Fruit fly (Drosophila melanogaster) whole organism: ENCODE results near the gene Oatp33Ea.

Experiments used
- CG8478 ChIP-seq: fragments of >200 bp; optimal IDR thresholded peaks from 2 replicates; lab custom pipeline; 2018; ENCODE audit warnings: inconsistent platforms
- Dll ChIP-seq: fragments of >200 bp; optimal IDR thresholded peaks from 2 replicates; lab custom pipeline; 2017
- EcR ChIP-seq, 2 experiments: fragments of >200 bp; optimal IDR thresholded peaks; 2 replicates each; lab custom pipeline; 2017; ENCODE audit warnings: missing biosample characterization in 2 of 2, missing genetic modification characterization in 2 of 2, missing genetic modification reagents in 2 of 2
- pan ChIP-seq: fragments of >200 bp; optimal IDR thresholded peaks from 2 replicates; lab custom pipeline; 2017
- psq ChIP-seq: fragments of >200 bp; optimal IDR thresholded peaks from 2 replicates; lab custom pipeline; 2017
- usp ChIP-seq: fragments of >200 bp; optimal IDR thresholded peaks from 2 replicates; lab custom pipeline; 2017; ENCODE audit warnings: missing biosample characterization, missing genetic modification characterization, mixed read lengths

- TF ChIP-seq pan (lab: Kevin White, UChicago) (no peak), usp (GFP tag; lab: Kevin White, UChicago) (no peak), Dll (no peak), CG8478 (lab: Kevin White, UChicago) (no peak), EcR (GFP tag; optimal IDR thresholded peaks at IDR 0.05; lab: Kevin White, UChicago) (no peak), psq (lab: Kevin White, UChicago) (no peak)
Measured at dm6 chr2L:12445743-12446142, at the start of gene Oatp33Ea.
